Fruit fly (Drosophila melanogaster): ENCODE results near the gene CG34112.
A peak's percentile ranks its signal among the peaks of the same experiment; 100 is the strongest.

CG34112 gene

dm6 chr3R:4394654-4395581 is 859 bp upstream of the CG34112 start:
- TF ChIP-seq Eip78C (GFP tag) = peak; percentile 99
- peak; percentile 91 for TF ChIP-seq CG11902 (GFP tag; optimal IDR thresholded peaks at IDR 0.05)
- peak; percentile 52 for TF ChIP-seq CG9139 (GFP tag; optimal IDR thresholded peaks at IDR 0.05)
- TF ChIP-seq spab (GFP tag; optimal IDR thresholded peaks at IDR 0.05) = peak; percentile 76
- TF ChIP-seq CG4318 (GFP tag; optimal IDR thresholded peaks at IDR 0.05) = peak; percentile 93
- peak; percentile 96 for TF ChIP-seq pdm3 (GFP tag; optimal IDR thresholded peaks at IDR 0.05)
- TF ChIP-seq Sox102F (GFP tag; optimal IDR thresholded peaks at IDR 0.05) = peak; percentile 96
- TF ChIP-seq CG16779 (tag; optimal IDR thresholded peaks at IDR 0.05) = peak; percentile 88
- peak; percentile 98 for TF ChIP-seq svp (GFP tag)
- peak; percentile 90 for TF ChIP-seq CG1621 (tag; optimal IDR thresholded peaks at IDR 0.05)
- TF ChIP-seq CG6792 (GFP tag; optimal IDR thresholded peaks at IDR 0.05) = peak; percentile 93
- TF ChIP-seq CG15336 (GFP tag; IDR thresholded peaks at IDR 0.05) = peak; percentile 97
- TF ChIP-seq Hr38 (GFP tag; optimal IDR thresholded peaks at IDR 0.05) = no peak
- peak; percentile 97 for TF ChIP-seq Sox14 (GFP tag; optimal IDR thresholded peaks at IDR 0.05)
- peak; percentile 89 for TF ChIP-seq fkh (GFP tag; optimal IDR thresholded peaks at IDR 0.05)
- TF ChIP-seq CG8319 (GFP tag; optimal IDR thresholded peaks at IDR 0.05) = peak; percentile 83
- TF ChIP-seq OdsH (GFP tag; optimal IDR thresholded peaks at IDR 0.05) = peak; percentile 95
- peak; percentile 92 for TF ChIP-seq Eip75B (GFP tag; optimal IDR thresholded peaks at IDR 0.05)
- peak; percentile 94 for TF ChIP-seq lz (GFP tag; optimal IDR thresholded peaks at IDR 0.05)
- TF ChIP-seq net (GFP tag; optimal IDR thresholded peaks at IDR 0.05) = peak; percentile 94
- peak; percentile 96 for TF ChIP-seq Hr39 (GFP tag; optimal IDR thresholded peaks at IDR 0.05)
- peak; percentile 96 for TF ChIP-seq eg (GFP tag; IDR thresholded peaks at IDR 0.05)
- peak; percentile 93 for TF ChIP-seq Eip93F (GFP tag; optimal IDR thresholded peaks at IDR 0.05)
- peak; percentile 86 to 89 for TF ChIP-seq salr (GFP tag; optimal IDR thresholded peaks at IDR 0.05)
- TF ChIP-seq achi (GFP tag; optimal IDR thresholded peaks at IDR 0.05) = peak; percentile 93
- TF ChIP-seq CG32006 (GFP tag; optimal IDR thresholded peaks at IDR 0.05) = peak; percentile 97
- TF ChIP-seq CG34406 (GFP tag; optimal IDR thresholded peaks at IDR 0.05) = peak; percentile 94
- TF ChIP-seq CG3032 (tag; optimal IDR thresholded peaks at IDR 0.05) = peak; percentile 86
- TF ChIP-seq ss (GFP tag; optimal IDR thresholded peaks at IDR 0.05) = peak; percentile 68 to 76
- TF ChIP-seq Lpt (GFP tag; optimal IDR thresholded peaks at IDR 0.05) = peak; percentile 96
- peak; percentile 83 for TF ChIP-seq fd85E (GFP tag; optimal IDR thresholded peaks at IDR 0.05)
- TF ChIP-seq CG11294 (GFP tag; IDR thresholded peaks at IDR 0.05) = peak; percentile 92; the same call in 1 of the 2 replicates
- peak; percentile 61 for TF ChIP-seq Blimp-1 (GFP tag; optimal IDR thresholded peaks at IDR 0.05)
- peak; percentile 93 for TF ChIP-seq Gug (GFP tag; IDR thresholded peaks at IDR 0.05)
- peak; percentile 88 for TF ChIP-seq CG6854 (GFP tag; optimal IDR thresholded peaks at IDR 0.05)
- TF ChIP-seq CG11762 (GFP tag; optimal IDR thresholded peaks at IDR 0.05; ENCODE audit: insufficient read depth) = peak; percentile 87
- TF ChIP-seq CG7368 (GFP tag; optimal IDR thresholded peaks at IDR 0.05) = peak; percentile 92
- peak; percentile 95 for TF ChIP-seq CG6163 (GFP tag; IDR thresholded peaks at IDR 0.05)
- peak; percentile 88 for TF ChIP-seq Sox15 (GFP tag; optimal IDR thresholded peaks at IDR 0.05)
- peak; percentile 95 for TF ChIP-seq topi (GFP tag; optimal IDR thresholded peaks at IDR 0.05)
- TF ChIP-seq Ets21C (GFP tag; optimal IDR thresholded peaks at IDR 0.05) = peak; percentile 87
- peak; percentile 94 for TF ChIP-seq Met (GFP tag; optimal IDR thresholded peaks at IDR 0.05)
- TF ChIP-seq CG10669 (GFP tag; optimal IDR thresholded peaks at IDR 0.05) = peak; percentile 86
- TF ChIP-seq CG8632 (GFP tag; optimal IDR thresholded peaks at IDR 0.05) = peak; percentile 92
- peak; percentile 97 for TF ChIP-seq vri (GFP tag; optimal IDR thresholded peaks at IDR 0.05)
- peak; percentile 65 for TF ChIP-seq CG6808 (GFP tag; optimal IDR thresholded peaks at IDR 0.05)
- peak; percentile 80 for TF ChIP-seq fd59A (GFP tag; optimal IDR thresholded peaks at IDR 0.05)
- TF ChIP-seq CG8119 (GFP tag; IDR thresholded peaks at IDR 0.05) = peak; percentile 97
- TF ChIP-seq Hr4 (GFP tag; optimal IDR thresholded peaks at IDR 0.05) = peak; percentile 97
- peak; percentile 85 for TF ChIP-seq CG10631 (GFP tag; optimal IDR thresholded peaks at IDR 0.05)

Measured in whole organism, prepupa.